Comparison of ENCODE assay signal across 2 worm cellular contexts in the genomic region with DNA sequence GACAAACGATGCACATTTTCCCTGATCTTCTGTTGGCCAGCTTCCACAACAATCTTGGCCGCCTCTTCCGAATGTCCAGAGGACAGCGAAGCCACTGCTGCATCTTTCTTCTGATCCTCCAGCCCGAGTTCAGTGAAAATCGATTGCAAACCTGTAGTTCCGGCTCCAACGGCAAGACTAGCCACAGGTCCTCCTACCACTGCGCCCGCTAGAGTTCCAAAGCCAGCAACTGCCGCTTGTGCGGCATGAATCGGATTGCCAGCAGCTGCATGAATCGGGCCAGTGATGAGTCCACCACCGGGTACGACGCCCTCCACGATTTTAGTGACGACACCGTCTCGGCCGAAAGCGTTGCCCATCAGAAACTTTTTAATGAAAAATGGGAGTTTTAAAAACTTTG.
TF ChIP-seq lines count a peak whose summit lies in the region.

ifas-1 (minus strand) TSS at position 387 of the 400 bp plus-strand sequence.

TF ChIP-seq in whole organism, L4 larva, 104 proteins besides CTCF, POLR2A, EP300 and RAD21:
- TF ChIP-seq mdl-1 (tag; optimal IDR thresholded peaks at IDR 0.05; lab: Kevin White, UChicago) (no peak), ZK546.5 (tag; optimal IDR thresholded peaks at IDR 0.05; lab: Kevin White, UChicago) (no peak), set-16 (GFP tag; IDR thresholded peaks at IDR 0.05; lab: Robert Waterston, UW) (peak; percentile 70), vab-7 (GFP tag; IDR thresholded peaks at IDR 0.05; lab: Robert Waterston, UW) (no peak), hlh-30 (tag; optimal IDR thresholded peaks at IDR 0.05; lab: Kevin White, UChicago; ENCODE audit: insufficient read depth) (no peak), rbr-2 (tag; optimal IDR thresholded peaks at IDR 0.05; lab: Kevin White, UChicago) (no peak), hmg-1.1 (GFP tag; IDR thresholded peaks at IDR 0.05; lab: Robert Waterston, UW) (no peak)
TF ChIP-seq in whole organism, L4 larva: peak in this region for 1.

TF ChIP-seq in whole organism, young adult, 124 proteins besides CTCF, POLR2A, EP300 and RAD21:
- TF ChIP-seq dox-1 (GFP tag; IDR thresholded peaks at IDR 0.05; lab: Robert Waterston, UW) = no peak
- TF ChIP-seq egrh-3 (GFP tag; IDR thresholded peaks at IDR 0.05; lab: Robert Waterston, UW) = peak; percentile 27; the same call in 1 of the 2 replicates
- TF ChIP-seq dpff-1 (tag; optimal IDR thresholded peaks at IDR 0.05; lab: Kevin White, UChicago) = no peak
- TF ChIP-seq ztf-3 (GFP tag; optimal IDR thresholded peaks at IDR 0.05; lab: Kevin White, UChicago) = no peak
- TF ChIP-seq egl-44 (GFP tag; IDR thresholded peaks at IDR 0.05; lab: Robert Waterston, UW) = no peak
- no peak for TF ChIP-seq C17E4.6 (GFP tag; IDR thresholded peaks at IDR 0.05; lab: Robert Waterston, UW)
- TF ChIP-seq somi-1 (GFP tag; optimal IDR thresholded peaks at IDR 0.05; lab: Kevin White, UChicago) = no peak
- no peak for TF ChIP-seq nhr-80 (tag; optimal IDR thresholded peaks at IDR 0.05; lab: Kevin White, UChicago)
- TF ChIP-seq athp-1 (tag; optimal IDR thresholded peaks at IDR 0.05; lab: Kevin White, UChicago) = no peak
- no peak for TF ChIP-seq dpl-1 (GFP tag; optimal IDR thresholded peaks at IDR 0.05; lab: Kevin White, UChicago)
- TF ChIP-seq ztf-25 (GFP tag; IDR thresholded peaks at IDR 0.05; lab: Robert Waterston, UW) = no peak
- peak; percentile 73 for TF ChIP-seq zfh-2 (GFP tag; conservative IDR thresholded peaks at IDR 0.05; lab: Robert Waterston, UW)
- TF ChIP-seq F57A8.1 (GFP tag; optimal IDR thresholded peaks at IDR 0.05; lab: Kevin White, UChicago) = no peak
- no peak for TF ChIP-seq snpc-1.3 (tag; optimal IDR thresholded peaks at IDR 0.05; lab: Kevin White, UChicago; ENCODE audit: insufficient read depth)
- TF ChIP-seq rcor-1 (GFP tag; IDR thresholded peaks at IDR 0.05; lab: Robert Waterston, UW) = no peak
- no peak for TF ChIP-seq hlh-12 (tag; optimal IDR thresholded peaks at IDR 0.05; lab: Kevin White, UChicago)
- no peak for TF ChIP-seq ekl-4 (GFP tag; IDR thresholded peaks at IDR 0.05; lab: Robert Waterston, UW)
- no peak for TF ChIP-seq rpc-1 (optimal IDR thresholded peaks at IDR 0.05; lab: Kevin White, UChicago)
- TF ChIP-seq rpc-1 (tag; optimal IDR thresholded peaks at IDR 0.05; lab: Kevin White, UChicago) = no peak
- TF ChIP-seq ceh-58 (GFP tag; IDR thresholded peaks at IDR 0.05; lab: Robert Waterston, UW) = 0 out of 2 replicates have a peak, but pooled peaks have one; percentile 21
- TF ChIP-seq rec-8 (tag; optimal IDR thresholded peaks at IDR 0.05; lab: Kevin White, UChicago) = no peak
- TF ChIP-seq K11D2.4 (GFP tag; IDR thresholded peaks at IDR 0.05; lab: Robert Waterston, UW) = 0 out of 2 replicates have a peak, but pooled peaks have one; percentile 30
- TF ChIP-seq snpc-1.1 (tag; optimal IDR thresholded peaks at IDR 0.05; lab: Kevin White, UChicago; ENCODE audit: insufficient read depth) = no peak
- TF ChIP-seq pbrm-1 (GFP tag; IDR thresholded peaks at IDR 0.05; lab: Robert Waterston, UW) = no peak
- no peak for TF ChIP-seq nhr-179 (tag; optimal IDR thresholded peaks at IDR 0.05; lab: Kevin White, UChicago)
- no peak for TF ChIP-seq nhr-120 (GFP tag; IDR thresholded peaks at IDR 0.05; lab: Robert Waterston, UW)
- no peak for TF ChIP-seq lir-1 (GFP tag; conservative IDR thresholded peaks at IDR 0.05; lab: Robert Waterston, UW)
- TF ChIP-seq D2030.7 (GFP tag; IDR thresholded peaks at IDR 0.05; lab: Robert Waterston, UW) = no peak
